Worm (Caenorhabditis elegans) whole organism, midembryonic: ENCODE results near the gene T09F5.2.

Experiments
- T22C8.4 ChIP-seq: fragments of 200-800 bp; sonication (Bioruptor generic); IDR thresholded peaks from 2 replicates; pipeline ENCODE4 v1.3.6; 2022; ENCODE audit warnings: missing genetic modification characterization, missing compliant biosample characterization
- cog-1 ChIP-seq: sonication (generic microtip); optimal IDR thresholded peaks from 2 replicates; lab custom pipeline; 2016; ENCODE audit warnings: missing genetic modification characterization, missing compliant biosample characterization
- flt-1 ChIP-seq: fragments of 200-800 bp; sonication (Bioruptor generic); IDR thresholded peaks from 2 replicates; pipeline ENCODE4 v1.3.6; 2022; ENCODE audit warnings: missing genetic modification characterization, missing compliant biosample characterization
- ztf-23 ChIP-seq: fragments of 200-800 bp; sonication (Bioruptor generic); IDR thresholded peaks from 2 replicates; pipeline ENCODE4 v1.3.6; 2022; ENCODE audit warnings: missing genetic modification reagents, missing genetic modification characterization, missing compliant biosample characterization
- ztf-29 ChIP-seq: fragments of 200-800 bp; sonication (Bioruptor generic); IDR thresholded peaks from 2 replicates; pipeline ENCODE4 v1.3.6; 2022; ENCODE audit warnings: missing genetic modification reagents, missing genetic modification characterization, missing compliant biosample characterization

ce11 chrV:15147776-15148175 lies 3.0 kb upstream of the T09F5.2 start, which contains the start of gene T09F5.20:
- no peak for TF ChIP-seq T22C8.4
- no peak for TF ChIP-seq flt-1 (GFP tag; lab: Robert Waterston, UW)
- TF ChIP-seq ztf-23 (GFP tag; lab: Robert Waterston, UW): no peak
- TF ChIP-seq cog-1 (tag; lab: Kevin White, UChicago): no peak
- no peak for TF ChIP-seq ztf-29 (GFP tag; lab: Robert Waterston, UW)
